Fruit fly (Drosophila melanogaster) whole organism, prepupa: ENCODE measurements around the gene IRSp53.

ENCODE experiments used
- CG11294 ChIP-seq: fragments of 200-800 bp; sonication (Bioruptor generic); IDR thresholded peaks from 2 replicates; pipeline ENCODE4 v1.3.6; 2022; ENCODE audit warnings: missing biosample characterization, missing genetic modification characterization
- CG16779 ChIP-seq: fragments of 200-800 bp; sonication (Bioruptor generic); optimal IDR thresholded peaks from 3 replicates; lab custom pipeline; 2017; ENCODE audit warnings: missing biosample characterization, mild to moderate bottlenecking, missing genetic modification characterization
- CG3919 ChIP-seq: fragments of 200-800 bp; sonication (Bioruptor generic); optimal IDR thresholded peaks from 3 replicates; lab custom pipeline; 2016; ENCODE audit warnings: missing biosample characterization, missing genetic modification characterization
- CG6792 ChIP-seq: fragments of 200-800 bp; sonication (Bioruptor generic); optimal IDR thresholded peaks from 3 replicates; lab custom pipeline; 2016; ENCODE audit warnings: missing biosample characterization, missing genetic modification characterization
- Ets21C ChIP-seq: fragments of 200-800 bp; sonication (Bioruptor generic); optimal IDR thresholded peaks from 3 replicates; lab custom pipeline; 2016; ENCODE audit warnings: missing biosample characterization, missing genetic modification characterization
- Gug ChIP-seq: fragments of 200-800 bp; sonication (Bioruptor generic); IDR thresholded peaks from 2 replicates; pipeline ENCODE4 v1.3.6; 2022; ENCODE audit warnings: missing biosample characterization, missing genetic modification characterization
- achi ChIP-seq: fragments of 200-800 bp; sonication (Bioruptor generic); optimal IDR thresholded peaks from 3 replicates; lab custom pipeline; 2016; ENCODE audit warnings: missing biosample characterization, missing genetic modification characterization
- cyc ChIP-seq: fragments of 200-800 bp; sonication (Bioruptor generic); optimal IDR thresholded peaks from 3 replicates; lab custom pipeline; 2016; ENCODE audit warnings: missing biosample characterization, missing genetic modification characterization
- eg ChIP-seq: fragments of 200-800 bp; sonication (Bioruptor generic); IDR thresholded peaks from 3 replicates; pipeline ENCODE4 v1.3.6; 2022; ENCODE audit warnings: missing biosample characterization, missing genetic modification characterization
- fd59A ChIP-seq: fragments of 200-800 bp; sonication (Bioruptor generic); optimal IDR thresholded peaks from 2 replicates; lab custom pipeline; 2017; ENCODE audit warnings: missing biosample characterization, mild to moderate bottlenecking, missing genetic modification characterization, missing genetic modification reagents
- net ChIP-seq: fragments of 200-800 bp; sonication (Bioruptor generic); optimal IDR thresholded peaks from 3 replicates; lab custom pipeline; 2016; ENCODE audit warnings: missing biosample characterization, missing genetic modification characterization

DNA sequence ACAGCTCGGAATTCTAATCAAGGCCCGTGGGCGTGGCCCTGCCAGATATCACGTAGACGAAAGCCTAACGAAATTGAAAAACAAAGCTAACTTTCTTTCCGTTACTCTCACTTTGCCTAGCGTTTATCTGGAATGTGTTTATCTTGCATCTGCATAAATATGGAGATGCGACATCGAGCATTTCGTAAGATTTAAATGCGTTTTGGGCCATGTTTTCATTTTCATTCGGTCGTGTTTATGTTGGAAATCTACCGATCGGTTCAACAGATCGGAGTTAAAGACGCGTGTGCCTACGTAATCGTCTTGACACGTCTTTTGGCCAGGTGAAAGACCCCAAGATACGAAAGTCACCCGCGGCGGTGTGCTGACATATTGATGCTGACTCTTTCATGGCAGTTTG lies 11.8 kb downstream of the IRSp53 start:
- TF ChIP-seq CG3919 (GFP tag; lab: Kevin White, UChicago) (no peak), fd59A (GFP tag; lab: Kevin White, UChicago) (no peak), net (GFP tag; lab: Kevin White, UChicago) (no peak), Ets21C (GFP tag; lab: Kevin White, UChicago) (no peak), Gug (GFP tag; lab: Robert Waterston, UW) (no peak), CG6792 (GFP tag; lab: Kevin White, UChicago) (no peak), achi (GFP tag; lab: Kevin White, UChicago) (no peak), eg (GFP tag; lab: Robert Waterston, UW) (no peak), cyc (GFP tag; lab: Kevin White, UChicago) (no peak), CG11294 (GFP tag; lab: Robert Waterston, UW) (no peak), CG16779 (tag; lab: Kevin White, UChicago) (no peak)
